Fruit fly (Drosophila melanogaster) whole organism, pupa: ENCODE measurements around the gene Rga.

Experiments
- CG10348 ChIP-seq: fragments of 200-800 bp; sonication (Bioruptor generic); IDR thresholded peaks from 2 replicates; pipeline ENCODE4 v1.3.6; 2022; ENCODE audit warnings: missing biosample characterization, missing genetic modification characterization
- CG12605 ChIP-seq: fragments of 200-800 bp; sonication (Bioruptor generic); IDR thresholded peaks from 2 replicates; pipeline ENCODE4 v1.3.6; 2022; ENCODE audit warnings: missing biosample characterization, missing genetic modification characterization
- CG13204 ChIP-seq: fragments of 200-800 bp; sonication (Bioruptor generic); optimal IDR thresholded peaks from 2 replicates; lab custom pipeline; 2018; ENCODE audit warnings: missing biosample characterization, mild to moderate bottlenecking, missing genetic modification characterization, moderate library complexity
- CG15710 ChIP-seq: fragments of 200-800 bp; sonication (Bioruptor generic); optimal IDR thresholded peaks from 2 replicates; lab custom pipeline; 2018; ENCODE audit warnings: missing biosample characterization, mild to moderate bottlenecking, missing genetic modification characterization, moderate library complexity
- CG17806 ChIP-seq: fragments of 200-800 bp; sonication (Bioruptor generic); optimal IDR thresholded peaks from 2 replicates; lab custom pipeline; 2018; ENCODE audit warnings: missing biosample characterization, mild to moderate bottlenecking, missing genetic modification characterization, moderate library complexity
- CG32121 ChIP-seq: fragments of 200-800 bp; sonication (Bioruptor generic); IDR thresholded peaks from 2 replicates; pipeline ENCODE4 v1.3.6; 2022; ENCODE audit warnings: missing biosample characterization, missing genetic modification characterization
- CG34367 ChIP-seq: fragments of 200-800 bp; sonication (Bioruptor generic); optimal IDR thresholded peaks from 2 replicates; lab custom pipeline; 2018; ENCODE audit warnings: missing biosample characterization, mild to moderate bottlenecking, missing genetic modification characterization
- CG9948 ChIP-seq: fragments of 200-800 bp; sonication (Bioruptor generic); optimal IDR thresholded peaks from 2 replicates; lab custom pipeline; 2018; ENCODE audit warnings: missing biosample characterization, mild to moderate bottlenecking, missing genetic modification characterization, moderate library complexity
- D1 ChIP-seq: fragments of 200-800 bp; sonication (Bioruptor generic); optimal IDR thresholded peaks from 2 replicates; lab custom pipeline; 2018; ENCODE audit warnings: missing biosample characterization, mild to moderate bottlenecking, missing genetic modification characterization, moderate library complexity
- EcR ChIP-seq: fragments of 200-800 bp; sonication (Bioruptor generic); optimal IDR thresholded peaks from 3 replicates; lab custom pipeline; 2019; ENCODE audit warnings: missing biosample characterization, missing genetic modification characterization, mild to moderate bottlenecking, moderate library complexity, missing genetic modification reagents
- Pif1B ChIP-seq: fragments of 200-800 bp; sonication (Bioruptor generic); optimal IDR thresholded peaks from 3 replicates; lab custom pipeline; 2016; ENCODE audit warnings: missing biosample characterization, missing genetic modification characterization
- Snoo ChIP-seq: fragments of 200-800 bp; sonication (Bioruptor generic); optimal IDR thresholded peaks from 3 replicates; lab custom pipeline; 2017; ENCODE audit warnings: missing biosample characterization, mild to moderate bottlenecking, missing genetic modification characterization, inconsistent platforms
- fd96Ca ChIP-seq: fragments of 200-800 bp; sonication (Bioruptor generic); IDR thresholded peaks from 3 replicates; pipeline ENCODE4 v1.3.6; 2022; ENCODE audit warnings: missing biosample characterization, missing genetic modification characterization
- rn ChIP-seq: fragments of 200-800 bp; sonication (Bioruptor generic); IDR thresholded peaks from 2 replicates; pipeline ENCODE4 v1.3.6; 2022; ENCODE audit warnings: missing biosample characterization, missing genetic modification characterization

dm6 chr3R:5594878-5595277 is 18.0 kb downstream of the Rga start:
- TF ChIP-seq CG12605 (GFP tag; lab: Robert Waterston, UW) (0 out of 2 replicates have a peak, but pooled peaks have one; percentile 20), D1 (tag; lab: Kevin White, UChicago) (no peak), CG17806 (tag; lab: Kevin White, UChicago) (no peak), CG10348 (GFP tag; lab: Robert Waterston, UW) (no peak), Pif1B (GFP tag; lab: Kevin White, UChicago) (no peak), CG32121 (no peak), EcR (GFP tag; lab: Kevin White, UChicago) (no peak), fd96Ca (GFP tag; lab: Robert Waterston, UW) (no peak), CG9948 (tag; lab: Kevin White, UChicago) (no peak), Snoo (tag; lab: Kevin White, UChicago) (no peak), rn (GFP tag; lab: Robert Waterston, UW) (no peak), CG13204 (no peak), CG15710 (no peak), CG34367 (no peak)
